Fruit fly (Drosophila melanogaster): ENCODE data around the gene CG31140.

Gene CG31140

dm6 chr3R:23919366-23919765, 43.6 kb upstream of the CG31140 start (continued):
- TF ChIP-seq Eip74EF (GFP tag; optimal IDR thresholded peaks at IDR 0.05) (peak in 1 of 2 experiments; percentile 28), zfh2 (GFP tag; optimal IDR thresholded peaks at IDR 0.05) (no peak), CG2116 (GFP tag; optimal IDR thresholded peaks at IDR 0.05) (no peak), CG18262 (tag; optimal IDR thresholded peaks at IDR 0.05) (peak; percentile 7), Deaf1 (tag; optimal IDR thresholded peaks at IDR 0.05) (no peak), CG32767 (GFP tag; IDR thresholded peaks at IDR 0.05) (no peak; the same call in 1 of the 2 replicates), pros (GFP tag; optimal IDR thresholded peaks at IDR 0.05) (no peak), odd (GFP tag; optimal IDR thresholded peaks at IDR 0.05) (peak; percentile 78), B-H2 (GFP tag; optimal IDR thresholded peaks at IDR 0.05) (no peak), disco-r (GFP tag; optimal IDR thresholded peaks at IDR 0.05) (no peak), CG4854 (GFP tag; optimal IDR thresholded peaks at IDR 0.05) (no peak), CG9876 (GFP tag; optimal IDR thresholded peaks at IDR 0.05) (no peak), org-1 (GFP tag; optimal IDR thresholded peaks at IDR 0.05) (peak; percentile 47), run (tag; optimal IDR thresholded peaks at IDR 0.05) (peak; percentile 44), NfI (GFP tag; optimal IDR thresholded peaks at IDR 0.05) (peak; percentile 41), CG8089 (GFP tag; optimal IDR thresholded peaks at IDR 0.05) (no peak), CG3995 (GFP tag; optimal IDR thresholded peaks at IDR 0.05) (no peak), br (optimal IDR thresholded peaks at IDR 0.05) (no peak), trh (GFP tag; optimal IDR thresholded peaks at IDR 0.05) (no peak), Antp (GFP tag; optimal IDR thresholded peaks at IDR 0.05) (no peak), CG16813 (GFP tag; IDR thresholded peaks at IDR 0.05; ENCODE audit: partially characterized antibody) (no peak), cas (GFP tag; IDR thresholded peaks at IDR 0.05) (no peak), Hmr (GFP tag; optimal IDR thresholded peaks at IDR 0.05) (peak; percentile 75), Max (GFP tag; optimal IDR thresholded peaks at IDR 0.05) (no peak), CG2875 (GFP tag; optimal IDR thresholded peaks at IDR 0.05) (no peak), Nf-YA (GFP tag; IDR thresholded peaks at IDR 0.05) (0 out of 2 replicates have a peak, but pooled peaks have one; percentile 37), Xrp1 (GFP tag; IDR thresholded peaks at IDR 0.05) (peak; percentile 41), CG8924 (tag; optimal IDR thresholded peaks at IDR 0.05) (peak; percentile 38), nmo (GFP tag; optimal IDR thresholded peaks at IDR 0.05) (no peak), BtbVII (GFP tag; optimal IDR thresholded peaks at IDR 0.05) (peak; percentile 83), jumu (GFP tag; optimal IDR thresholded peaks at IDR 0.05) (no peak), ken (GFP tag; IDR thresholded peaks at IDR 0.05) (no peak), CG1792 (GFP tag; optimal IDR thresholded peaks at IDR 0.05) (no peak), CG15601 (tag; optimal IDR thresholded peaks at IDR 0.05) (peak; percentile 32), Xbp1 (GFP tag; optimal IDR thresholded peaks at IDR 0.05) (no peak), Tbp (GFP tag; optimal IDR thresholded peaks at IDR 0.05) (no peak), bsh (GFP tag; optimal IDR thresholded peaks at IDR 0.05) (no peak), Chrac-16 (GFP tag; optimal IDR thresholded peaks at IDR 0.05) (no peak), gsb-n (tag; optimal IDR thresholded peaks at IDR 0.05) (no peak), chif (GFP tag; optimal IDR thresholded peaks at IDR 0.05) (no peak), slou (GFP tag; optimal IDR thresholded peaks at IDR 0.05) (no peak), HLH4C (GFP tag; IDR thresholded peaks at IDR 0.05; ENCODE audit: partially characterized antibody) (no peak), E2f1 (GFP tag; IDR thresholded peaks at IDR 0.05) (no peak), CG6683 (GFP tag; optimal IDR thresholded peaks at IDR 0.05) (peak; percentile 51), CG9727 (GFP tag; optimal IDR thresholded peaks at IDR 0.05) (peak; percentile 48), yki (optimal IDR thresholded peaks at IDR 0.05) (no peak), fd102C (GFP tag; optimal IDR thresholded peaks at IDR 0.05) (no peak), sima (GFP tag; optimal IDR thresholded peaks at IDR 0.05) (no peak), CG30403 (GFP tag; optimal IDR thresholded peaks at IDR 0.05) (no peak), corto (GFP tag; optimal IDR thresholded peaks at IDR 0.05) (no peak), CG2129 (GFP tag; IDR thresholded peaks at IDR 0.05; ENCODE audit: partially characterized antibody) (no peak), CG13424 (tag; optimal IDR thresholded peaks at IDR 0.05) (peak; percentile 51)

Measured in whole organism, embryonic.